Worm (Caenorhabditis elegans) whole organism, late embryonic: ENCODE data around the gene B0495.5.

Experiments
- F13H6.1 ChIP-seq: sonication (generic microtip); optimal IDR thresholded peaks from 2 replicates; lab custom pipeline; 2016; ENCODE audit warnings: missing genetic modification characterization, missing compliant biosample characterization
- ama-1 ChIP-seq: fragments of 150-350 bp; optimal IDR thresholded peaks from 2 replicates; lab custom pipeline; 2014
- ceh-2 ChIP-seq: sonication (generic microtip); optimal IDR thresholded peaks from 2 replicates; lab custom pipeline; 2016; ENCODE audit warnings: missing genotype, missing genetic modification characterization, missing compliant biosample characterization
- dve-1 ChIP-seq: sonication (generic microtip); optimal IDR thresholded peaks from 2 replicates; lab custom pipeline; 2017; ENCODE audit warnings: antibody characterized with exemption, mild to moderate bottlenecking, missing genetic modification characterization, missing compliant biosample characterization
- elt-2 ChIP-seq: sonication (generic microtip); optimal IDR thresholded peaks from 2 replicates; lab custom pipeline; 2016; ENCODE audit warnings: missing genetic modification reagents, missing genetic modification characterization, missing compliant biosample characterization
- fax-1 ChIP-seq: sonication (generic microtip); optimal IDR thresholded peaks from 2 replicates; lab custom pipeline; 2016; ENCODE audit warnings: missing genotype, missing genetic modification characterization, missing compliant biosample characterization
- hlh-13 ChIP-seq: fragments of 200-800 bp; sonication (Bioruptor generic); optimal IDR thresholded peaks from 2 replicates; lab custom pipeline; 2018; ENCODE audit warnings: mild to moderate bottlenecking, missing genetic modification characterization, missing compliant biosample characterization
- nfya-1 ChIP-seq: sonication (generic microtip); optimal IDR thresholded peaks from 2 replicates; lab custom pipeline; 2017; ENCODE audit warnings: missing genetic modification characterization, mild to moderate bottlenecking, missing compliant biosample characterization, antibody characterized with exemption, moderate library complexity
- nhr-11 ChIP-seq: fragments of 150-350 bp; optimal IDR thresholded peaks from 2 replicates; lab custom pipeline; 2014; ENCODE audit warnings: missing biosample characterization, missing genetic modification characterization
- sox-2 ChIP-seq: fragments of 200-800 bp; sonication (Bioruptor generic); IDR thresholded peaks from 2 replicates; pipeline ENCODE4 v1.3.6; 2022; ENCODE audit warnings: missing genetic modification reagents, missing genetic modification characterization, missing compliant biosample characterization
- tbx-2 ChIP-seq: sonication (generic microtip); optimal IDR thresholded peaks from 2 replicates; lab custom pipeline; 2016; ENCODE audit warnings: missing genetic modification characterization, missing compliant biosample characterization
- unc-55 ChIP-seq: sonication (generic microtip); optimal IDR thresholded peaks from 2 replicates; lab custom pipeline; 2017; ENCODE audit warnings: missing biosample characterization, missing genetic modification reagents, missing genetic modification characterization

- no peak for TF ChIP-seq ama-1 (lab: Kevin White, UChicago)
- TF ChIP-seq tbx-2 (tag; lab: Kevin White, UChicago), result no peak
- TF ChIP-seq ceh-2 (tag; lab: Kevin White, UChicago), result no peak
- no peak for TF ChIP-seq fax-1 (tag; lab: Kevin White, UChicago)
- TF ChIP-seq nfya-1, result no peak
- TF ChIP-seq hlh-13 (GFP tag; lab: Kevin White, UChicago), result no peak
- TF ChIP-seq unc-55 (GFP tag; lab: Kevin White, UChicago), result no peak
- no peak for TF ChIP-seq nhr-11
- no peak for TF ChIP-seq dve-1
- TF ChIP-seq F13H6.1 (tag; lab: Kevin White, UChicago), result no peak
- no peak for TF ChIP-seq sox-2 (GFP tag; lab: Robert Waterston, UW)
- TF ChIP-seq elt-2 (tag; lab: Kevin White, UChicago), result no peak
These were observed 1.1 kb downstream of the B0495.5 start for ce11 chrII:7697156-7697555.
